Worm (Caenorhabditis elegans) whole organism, L2 larva: ENCODE results near the gene tcl-2.
A peak's percentile ranks its signal among the peaks of the same experiment; 100 is the strongest.

Source experiments
- C34F6.9 ChIP-seq: fragments of 150-350 bp; optimal IDR thresholded peaks from 2 replicates; lab custom pipeline; 2014; ENCODE audit warnings: missing biosample characterization, missing genetic modification characterization
- F13H6.1 ChIP-seq: sonication (generic microtip); optimal IDR thresholded peaks from 2 replicates; lab custom pipeline; 2016; ENCODE audit warnings: missing genetic modification characterization, missing compliant biosample characterization
- R02D3.7 ChIP-seq: fragments of 150-350 bp; optimal IDR thresholded peaks from 2 replicates; lab custom pipeline; 2014; ENCODE audit warnings: missing biosample characterization, missing genetic modification characterization
- Y55F3AM.14 ChIP-seq: fragments of 200-800 bp; sonication (Bioruptor generic); optimal IDR thresholded peaks from 2 replicates; lab custom pipeline; 2018; ENCODE audit warnings: mild to moderate bottlenecking, missing genetic modification characterization, missing compliant biosample characterization
- ZK546.5 ChIP-seq: sonication (generic microtip); optimal IDR thresholded peaks from 2 replicates; lab custom pipeline; 2017; ENCODE audit warnings: missing biosample characterization, missing genetic modification characterization
- ama-1 ChIP-seq: fragments of 150-350 bp; optimal IDR thresholded peaks from 2 replicates; lab custom pipeline; 2018; ENCODE audit warnings: inconsistent platforms
- blmp-1 ChIP-seq: sonication (generic microtip); optimal IDR thresholded peaks from 2 replicates; lab custom pipeline; 2017; ENCODE audit warnings: missing genetic modification characterization, mild to moderate bottlenecking, missing compliant biosample characterization, antibody characterized with exemption, moderate library complexity; ENCODE audit not compliant: insufficient read depth
- ceh-16 ChIP-seq: fragments of 150-350 bp; optimal IDR thresholded peaks from 2 replicates; lab custom pipeline; 2014; ENCODE audit warnings: missing biosample characterization, missing genetic modification characterization
- ceh-82 ChIP-seq: fragments of 150-350 bp; optimal IDR thresholded peaks from 2 replicates; lab custom pipeline; 2014; ENCODE audit warnings: missing biosample characterization, missing genetic modification characterization
- crh-2 ChIP-seq: sonication (generic microtip); optimal IDR thresholded peaks from 2 replicates; lab custom pipeline; 2017; ENCODE audit warnings: missing biosample characterization, missing genetic modification characterization
- dmd-4 ChIP-seq: sonication (generic microtip); optimal IDR thresholded peaks from 2 replicates; lab custom pipeline; 2017; ENCODE audit warnings: missing biosample characterization, missing genetic modification characterization
- egl-27 ChIP-seq: sonication (generic microtip); optimal IDR thresholded peaks from 3 replicates; lab custom pipeline; 2017; ENCODE audit warnings: missing biosample characterization, missing genetic modification reagents, missing genetic modification characterization
- elt-1 ChIP-seq: fragments of 150-350 bp; optimal IDR thresholded peaks from 2 replicates; lab custom pipeline; 2014; ENCODE audit warnings: missing biosample characterization, missing genetic modification characterization
- fos-1 ChIP-seq: fragments of 150-350 bp; optimal IDR thresholded peaks from 2 replicates; lab custom pipeline; 2014; ENCODE audit warnings: missing biosample characterization, missing genetic modification characterization
- gmeb-1 ChIP-seq: fragments of 150-350 bp; optimal IDR thresholded peaks from 2 replicates; lab custom pipeline; 2014; ENCODE audit warnings: missing biosample characterization, missing genetic modification characterization
- lin-11 ChIP-seq: fragments of 150-350 bp; sonication (generic microtip); optimal IDR thresholded peaks from 2 replicates; lab custom pipeline; 2014; ENCODE audit warnings: missing biosample characterization, missing genetic modification characterization, inconsistent platforms, mixed read lengths
- lin-13 ChIP-seq: fragments of 150-350 bp; optimal IDR thresholded peaks from 2 replicates; lab custom pipeline; 2014; ENCODE audit warnings: missing biosample characterization, missing genetic modification reagents, missing genetic modification characterization
- lsy-2 ChIP-seq, 2 experiments: fragments of 150-350 bp in 1 of 2; sonication (generic microtip) in 1 of 2; optimal IDR thresholded peaks; 2 replicates each; lab custom pipeline; 2014 to 2017; ENCODE audit warnings: missing biosample characterization in 2 of 2, missing genetic modification characterization in 2 of 2
- mab-5 ChIP-seq: fragments of 150-350 bp; optimal IDR thresholded peaks from 2 replicates; lab custom pipeline; 2014; ENCODE audit warnings: missing biosample characterization, missing genetic modification characterization
- mbf-1 ChIP-seq: sonication (generic microtip); optimal IDR thresholded peaks from 2 replicates; lab custom pipeline; 2017; ENCODE audit warnings: missing biosample characterization, missing genetic modification characterization
- mdl-1 ChIP-seq, 2 experiments: fragments of 150-350 bp in 1 of 2; sonication (generic microtip) in 1 of 2; optimal IDR thresholded peaks; 2 replicates each; lab custom pipeline; 2017; ENCODE audit warnings: missing biosample characterization in 2 of 2, missing genetic modification characterization in 2 of 2
- nhr-10 ChIP-seq: sonication (generic microtip); optimal IDR thresholded peaks from 2 replicates; lab custom pipeline; 2017; ENCODE audit warnings: missing biosample characterization, missing genetic modification characterization
- nhr-11 ChIP-seq: fragments of 150-350 bp; optimal IDR thresholded peaks from 2 replicates; lab custom pipeline; 2014; ENCODE audit warnings: missing biosample characterization, missing genetic modification characterization
- nhr-129 ChIP-seq: fragments of 150-350 bp; optimal IDR thresholded peaks from 2 replicates; lab custom pipeline; 2014; ENCODE audit warnings: missing biosample characterization, missing genetic modification characterization
- nhr-21 ChIP-seq: fragments of 150-350 bp; optimal IDR thresholded peaks from 2 replicates; lab custom pipeline; 2014; ENCODE audit warnings: missing biosample characterization, missing genetic modification characterization
- nhr-23 ChIP-seq: fragments of 150-350 bp; optimal IDR thresholded peaks from 2 replicates; lab custom pipeline; 2014; ENCODE audit warnings: missing biosample characterization, missing genetic modification reagents, missing genetic modification characterization
- nhr-237 ChIP-seq: fragments of 150-350 bp; optimal IDR thresholded peaks from 2 replicates; lab custom pipeline; 2014; ENCODE audit warnings: missing biosample characterization, missing genetic modification characterization
- nhr-25 ChIP-seq: fragments of 150-350 bp; sonication (generic microtip); optimal IDR thresholded peaks from 3 replicates; lab custom pipeline; 2014; ENCODE audit warnings: missing biosample characterization, missing genetic modification characterization
- nhr-6 ChIP-seq: fragments of 150-350 bp; optimal IDR thresholded peaks from 2 replicates; lab custom pipeline; 2014; ENCODE audit warnings: missing biosample characterization, missing genetic modification characterization
- sma-3 ChIP-seq: sonication (generic microtip); optimal IDR thresholded peaks from 2 replicates; lab custom pipeline; 2016; ENCODE audit warnings: missing genetic modification reagents, missing genetic modification characterization, missing compliant biosample characterization
- snpc-4 ChIP-seq: fragments of 150-350 bp; optimal IDR thresholded peaks from 2 replicates; lab custom pipeline; 2014; ENCODE audit warnings: missing biosample characterization, missing genetic modification characterization
- unc-39 ChIP-seq: fragments of 150-350 bp; optimal IDR thresholded peaks from 2 replicates; lab custom pipeline; 2014; ENCODE audit warnings: missing biosample characterization, missing genetic modification characterization
- unc-55 ChIP-seq: fragments of 150-350 bp; sonication (generic microtip); optimal IDR thresholded peaks from 3 replicates; lab custom pipeline; 2014; ENCODE audit warnings: missing biosample characterization, missing genetic modification reagents, missing genetic modification characterization
- unc-62 ChIP-seq: fragments of 150-350 bp; optimal IDR thresholded peaks from 2 replicates; lab custom pipeline; 2014; ENCODE audit warnings: missing biosample characterization, missing genetic modification reagents, missing genetic modification characterization
- ztf-1 ChIP-seq: fragments of 200-800 bp; sonication (Bioruptor generic); conservative IDR thresholded peaks from 2 replicates; pipeline ENCODE4 v1.3.6; 2022; ENCODE audit warnings: missing genetic modification characterization, missing compliant biosample characterization
- ztf-4 ChIP-seq: fragments of 150-350 bp; optimal IDR thresholded peaks from 2 replicates; lab custom pipeline; 2014; ENCODE audit warnings: missing biosample characterization, missing genetic modification characterization

Gene tcl-2

DNA sequence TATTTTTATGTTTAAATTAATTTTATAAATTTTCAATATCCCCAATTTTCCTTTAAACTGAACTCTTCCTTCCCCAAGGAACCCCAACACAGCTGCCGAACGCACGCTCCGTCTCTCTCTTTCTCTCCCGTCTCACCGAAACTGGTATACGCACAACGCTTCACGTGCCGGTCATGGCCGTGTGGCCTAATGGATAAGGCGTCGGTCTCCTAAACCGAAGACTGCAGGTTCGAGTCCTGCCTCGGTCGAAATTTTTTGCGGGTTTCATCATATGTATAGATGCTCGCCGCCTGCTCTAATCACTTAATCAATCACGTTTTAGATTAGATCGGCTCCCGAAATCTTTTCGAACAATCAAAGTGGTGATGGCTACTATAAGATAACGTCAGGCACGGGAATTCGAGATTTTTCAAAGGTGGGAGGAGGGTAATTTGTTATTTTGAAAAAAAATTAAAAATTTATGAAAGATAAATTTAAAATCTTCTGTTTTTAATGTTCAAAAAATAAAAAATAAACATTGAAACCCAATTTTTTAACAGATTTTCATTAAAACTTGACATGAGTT lies 35.0 kb upstream of the tcl-2 start:
- TF ChIP-seq F13H6.1 (tag; lab: Kevin White, UChicago) = peak; percentile 56
- peak; percentile 66 for TF ChIP-seq unc-55 (GFP tag; lab: Kevin White, UChicago)
- TF ChIP-seq gmeb-1 (tag; lab: Kevin White, UChicago) = peak; percentile 41
- TF ChIP-seq crh-2 (tag; lab: Kevin White, UChicago) = peak; percentile 34
- peak; percentile 7 for TF ChIP-seq Y55F3AM.14 (GFP tag; lab: Kevin White, UChicago)
- peak; percentile 41 for TF ChIP-seq lin-13 (GFP tag; lab: Kevin White, UChicago)
- no peak for TF ChIP-seq unc-62 (GFP tag; lab: Kevin White, UChicago)
- no peak for TF ChIP-seq mbf-1 (tag; lab: Kevin White, UChicago)
- TF ChIP-seq lin-11 (tag; lab: Kevin White, UChicago) = peak; percentile 48
- peak; percentile 20 for TF ChIP-seq snpc-4 (tag; lab: Kevin White, UChicago)
- no peak for TF ChIP-seq unc-39 (tag; lab: Kevin White, UChicago)
- peak; percentile 46 for TF ChIP-seq fos-1
- TF ChIP-seq mdl-1 (tag; optimal IDR thresholded peaks at IDR 0.05; lab: Kevin White, UChicago) = peak; percentile 27 to 82
- peak; percentile 50 for TF ChIP-seq C34F6.9 (tag; lab: Kevin White, UChicago)
- peak; percentile 83 for TF ChIP-seq nhr-129 (tag; lab: Kevin White, UChicago)
- TF ChIP-seq ceh-16 (tag; lab: Kevin White, UChicago) = no peak
- no peak for TF ChIP-seq sma-3
- TF ChIP-seq mab-5 (tag; lab: Kevin White, UChicago) = peak; percentile 1
- TF ChIP-seq nhr-10 (tag; lab: Kevin White, UChicago) = no peak
- TF ChIP-seq lsy-2 (tag; optimal IDR thresholded peaks at IDR 0.05; lab: Kevin White, UChicago) = peak; percentile 32 to 55
- TF ChIP-seq, all 48 proteins: peak for 14

DNA sequence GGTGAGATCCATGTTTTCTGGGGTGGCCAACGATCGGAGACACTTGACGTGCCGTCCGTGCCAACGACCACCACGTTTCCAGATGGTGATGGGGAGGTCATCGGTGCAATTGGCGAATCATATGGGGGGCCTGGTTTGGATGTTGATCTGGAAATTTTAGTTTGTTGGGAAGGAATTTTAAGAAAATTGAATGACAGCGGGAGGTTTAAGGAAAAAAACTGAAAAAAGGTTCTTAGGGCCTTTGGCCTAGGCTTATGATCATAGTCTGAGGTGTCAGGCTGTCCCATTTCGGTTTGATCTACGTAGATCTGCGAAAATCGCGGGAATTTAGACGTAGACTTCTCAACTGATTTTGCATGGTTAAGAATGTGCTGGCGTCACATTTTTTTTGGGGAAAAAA lies 31.1 kb upstream of the tcl-2 start, which contains the start of gene col-99:
col-99 (minus strand) TSS at position 101 of the 400 bp plus-strand sequence.
- TF ChIP-seq nhr-23 (tag; lab: Kevin White, UChicago) (no peak), egl-27 (tag; lab: Kevin White, UChicago) (no peak), nhr-21 (no peak)

DNA sequence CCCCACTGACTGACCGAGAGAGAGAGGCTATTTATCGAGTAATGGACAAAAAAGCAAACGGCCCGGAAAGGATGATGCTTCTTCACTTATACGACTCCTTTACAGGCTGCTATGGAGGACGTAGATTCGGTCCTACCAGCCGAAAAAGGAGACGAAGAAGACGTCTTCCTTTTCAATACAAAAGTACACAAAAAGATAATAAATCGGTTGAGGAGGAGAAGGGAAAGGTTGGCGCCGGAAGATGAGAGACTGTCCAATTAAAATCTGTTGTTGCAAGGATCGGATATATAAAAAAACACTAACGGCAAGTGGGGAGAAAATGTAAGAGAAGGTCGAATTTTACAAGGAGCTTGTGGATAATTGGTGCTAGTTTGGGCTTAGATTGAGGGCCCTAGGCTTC lies 30.1 kb upstream of the tcl-2 start:
- TF ChIP-seq nhr-11 (tag; lab: Kevin White, UChicago) (no peak), ceh-16 (tag; lab: Kevin White, UChicago) (no peak), mbf-1 (tag; lab: Kevin White, UChicago) (no peak), ztf-1 (GFP tag; lab: Robert Waterston, UW) (no peak), ztf-4 (no peak), unc-62 (GFP tag; lab: Kevin White, UChicago) (no peak), snpc-4 (tag; lab: Kevin White, UChicago) (no peak), elt-1 (tag; lab: Kevin White, UChicago) (no peak), mdl-1 (tag; optimal IDR thresholded peaks at IDR 0.05; lab: Kevin White, UChicago) (no peak), Y55F3AM.14 (GFP tag; lab: Kevin White, UChicago) (no peak), nhr-237 (tag; lab: Kevin White, UChicago) (no peak), R02D3.7 (no peak), blmp-1 (no peak), nhr-23 (tag; lab: Kevin White, UChicago) (no peak), lin-11 (tag; lab: Kevin White, UChicago) (no peak), mab-5 (tag; lab: Kevin White, UChicago) (no peak)
- TF ChIP-seq, all 48 proteins: peak for 0

DNA sequence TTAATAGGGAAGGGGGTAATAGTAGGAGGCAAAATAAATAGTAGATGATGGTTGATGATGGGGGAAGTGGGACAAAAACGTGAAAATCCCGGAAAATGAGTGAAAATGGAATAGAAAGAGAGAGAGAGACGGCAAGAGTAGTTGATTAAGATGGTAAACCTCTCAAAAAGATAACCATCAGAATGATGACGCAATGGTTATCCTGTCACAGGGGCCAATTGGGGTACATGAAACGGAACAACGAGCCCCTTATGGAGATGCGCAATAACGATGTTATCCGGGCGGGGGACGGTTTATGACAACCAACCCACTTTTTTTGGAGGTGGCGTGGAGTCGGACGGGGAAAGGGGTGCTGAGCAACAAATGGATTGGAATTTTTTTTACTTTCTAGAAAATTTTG lies 29.1 kb upstream of the tcl-2 start:
- TF ChIP-seq nhr-25 (no peak), ZK546.5 (tag; lab: Kevin White, UChicago) (no peak), dmd-4 (tag; lab: Kevin White, UChicago) (no peak), crh-2 (tag; lab: Kevin White, UChicago) (no peak), ceh-82 (tag; lab: Kevin White, UChicago) (no peak), nhr-6 (tag; lab: Kevin White, UChicago) (no peak), snpc-4 (tag; lab: Kevin White, UChicago) (no peak), ama-1 (lab: Kevin White, UChicago) (no peak), sma-3 (no peak), blmp-1 (no peak), lin-11 (tag; lab: Kevin White, UChicago) (no peak), elt-1 (tag; lab: Kevin White, UChicago) (no peak), Y55F3AM.14 (GFP tag; lab: Kevin White, UChicago) (no peak), ceh-16 (tag; lab: Kevin White, UChicago) (no peak), R02D3.7 (no peak)
